Worm (Caenorhabditis elegans) whole organism, mixed stage, embryonic: ENCODE data around the gene C13F10.5.

ENCODE experiments used
- M03D4.4 ChIP-seq: sonication (generic microtip); optimal IDR thresholded peaks from 2 replicates; lab custom pipeline; 2017; ENCODE audit warnings: mild to moderate bottlenecking, missing genetic modification characterization, missing compliant biosample characterization
- bed-3 ChIP-seq: fragments of 200-800 bp; sonication (Bioruptor generic); optimal IDR thresholded peaks from 3 replicates; lab custom pipeline; 2018; ENCODE audit warnings: mild to moderate bottlenecking, missing genetic modification characterization, moderate library complexity, missing compliant biosample characterization
- blmp-1 ChIP-seq: fragments of 150-350 bp; optimal IDR thresholded peaks from 2 replicates; lab custom pipeline; 2014; ENCODE audit warnings: missing biosample characterization, missing genetic modification characterization
- ceh-39 ChIP-seq: fragments of 150-350 bp; optimal IDR thresholded peaks from 2 replicates; lab custom pipeline; 2014; ENCODE audit warnings: missing biosample characterization, missing genetic modification characterization
- ceh-43 ChIP-seq: fragments of 200-800 bp; sonication (Bioruptor generic); optimal IDR thresholded peaks from 2 replicates; lab custom pipeline; 2018; ENCODE audit warnings: mild to moderate bottlenecking, missing genetic modification characterization, moderate library complexity, missing compliant biosample characterization
- ceh-83 ChIP-seq: fragments of 200-800 bp; sonication (Bioruptor generic); optimal IDR thresholded peaks from 2 replicates; lab custom pipeline; 2018; ENCODE audit warnings: mild to moderate bottlenecking, missing genetic modification characterization, missing compliant biosample characterization
- ces-1 ChIP-seq: fragments of 150-350 bp; optimal IDR thresholded peaks from 2 replicates; lab custom pipeline; 2014; ENCODE audit warnings: missing biosample characterization, missing genetic modification reagents, missing genetic modification characterization
- cnd-1 ChIP-seq: fragments of 200-800 bp; sonication (Bioruptor generic); optimal IDR thresholded peaks from 2 replicates; lab custom pipeline; 2018; ENCODE audit warnings: mild to moderate bottlenecking, missing genetic modification characterization, missing compliant biosample characterization
- drap-1 ChIP-seq: fragments of 200-800 bp; sonication (Bioruptor generic); optimal IDR thresholded peaks from 3 replicates; lab custom pipeline; 2018; ENCODE audit warnings: mild to moderate bottlenecking, missing genetic modification characterization, missing compliant biosample characterization
- elt-1 ChIP-seq: sonication (generic microtip); optimal IDR thresholded peaks from 2 replicates; lab custom pipeline; 2017; ENCODE audit warnings: missing genetic modification characterization, mild to moderate bottlenecking, missing compliant biosample characterization, antibody characterized with exemption, moderate library complexity, borderline replicate concordance; ENCODE audit not compliant: insufficient read depth
- elt-3 ChIP-seq: fragments of 150-350 bp; optimal IDR thresholded peaks from 2 replicates; lab custom pipeline; 2014; ENCODE audit warnings: missing biosample characterization, missing genetic modification characterization
- flh-1 ChIP-seq: fragments of 200-800 bp; sonication (Bioruptor generic); optimal IDR thresholded peaks from 2 replicates; lab custom pipeline; 2018; ENCODE audit warnings: mild to moderate bottlenecking, missing genetic modification characterization, moderate library complexity, missing compliant biosample characterization
- ham-2 ChIP-seq: fragments of 200-800 bp; sonication (Bioruptor generic); optimal IDR thresholded peaks from 2 replicates; lab custom pipeline; 2018; ENCODE audit warnings: mild to moderate bottlenecking, missing genetic modification characterization, missing compliant biosample characterization
- hlh-1 ChIP-seq: fragments of 150-350 bp; optimal IDR thresholded peaks from 2 replicates; lab custom pipeline; 2014; ENCODE audit warnings: missing biosample characterization, missing genetic modification reagents, missing genetic modification characterization
- lin-13 ChIP-seq: fragments of 150-350 bp; optimal IDR thresholded peaks from 2 replicates; lab custom pipeline; 2014; ENCODE audit warnings: missing biosample characterization, missing genetic modification characterization
- lin-32 ChIP-seq: fragments of 200-800 bp; sonication (Bioruptor generic); optimal IDR thresholded peaks from 2 replicates; lab custom pipeline; 2018; ENCODE audit warnings: mild to moderate bottlenecking, missing genetic modification characterization, missing compliant biosample characterization
- lsy-2 ChIP-seq: fragments of 150-350 bp; optimal IDR thresholded peaks from 2 replicates; lab custom pipeline; 2014; ENCODE audit warnings: missing biosample characterization, missing genetic modification characterization
- mab-5 ChIP-seq: fragments of 150-350 bp; optimal IDR thresholded peaks from 2 replicates; lab custom pipeline; 2014; ENCODE audit warnings: missing biosample characterization, missing genetic modification characterization
- mep-1 ChIP-seq: fragments of 150-350 bp; optimal IDR thresholded peaks from 2 replicates; lab custom pipeline; 2017; ENCODE audit warnings: missing biosample characterization, missing genetic modification reagents, missing genetic modification characterization, inconsistent platforms
- mls-2 ChIP-seq: sonication (generic microtip); optimal IDR thresholded peaks from 2 replicates; lab custom pipeline; 2016; ENCODE audit warnings: mild to moderate bottlenecking, missing genetic modification characterization, moderate library complexity, missing compliant biosample characterization
- nhr-12 ChIP-seq: fragments of 150-350 bp; optimal IDR thresholded peaks from 2 replicates; lab custom pipeline; 2014; ENCODE audit warnings: missing biosample characterization, missing genetic modification characterization
- nhr-2 ChIP-seq: fragments of 150-350 bp; optimal IDR thresholded peaks from 2 replicates; lab custom pipeline; 2014; ENCODE audit warnings: missing biosample characterization, missing genetic modification characterization
- nhr-237 ChIP-seq: fragments of 150-350 bp; optimal IDR thresholded peaks from 2 replicates; lab custom pipeline; 2014; ENCODE audit warnings: missing biosample characterization, missing genetic modification characterization
- nhr-28 ChIP-seq: fragments of 150-350 bp; optimal IDR thresholded peaks from 2 replicates; lab custom pipeline; 2014; ENCODE audit warnings: missing biosample characterization, missing genetic modification characterization
- nhr-76 ChIP-seq: sonication (generic microtip); optimal IDR thresholded peaks from 2 replicates; lab custom pipeline; 2017; ENCODE audit warnings: missing biosample characterization, missing genetic modification characterization
- pha-4 ChIP-seq: fragments of 150-350 bp; optimal IDR thresholded peaks from 2 replicates; lab custom pipeline; 2018; ENCODE audit warnings: missing biosample characterization, missing genetic modification reagents, missing genetic modification characterization
- sem-2 ChIP-seq: fragments of 200-800 bp; sonication (Bioruptor generic); optimal IDR thresholded peaks from 2 replicates; lab custom pipeline; 2018; ENCODE audit warnings: mild to moderate bottlenecking, missing genetic modification characterization, missing compliant biosample characterization
- snpc-4 ChIP-seq: fragments of 150-350 bp; optimal IDR thresholded peaks from 2 replicates; lab custom pipeline; 2014; ENCODE audit warnings: missing biosample characterization, missing genetic modification characterization
- sptf-1 ChIP-seq: sonication (generic microtip); optimal IDR thresholded peaks from 2 replicates; lab custom pipeline; 2017; ENCODE audit warnings: mild to moderate bottlenecking, missing genetic modification characterization, moderate library complexity, missing compliant biosample characterization
- tbx-8 ChIP-seq: fragments of 200-800 bp; sonication (Bioruptor generic); optimal IDR thresholded peaks from 2 replicates; lab custom pipeline; 2018; ENCODE audit warnings: mild to moderate bottlenecking, missing genetic modification characterization, moderate library complexity, missing compliant biosample characterization
- unc-120 ChIP-seq: sonication (generic microtip); optimal IDR thresholded peaks from 2 replicates; lab custom pipeline; 2017; ENCODE audit warnings: missing genetic modification characterization, missing compliant biosample characterization; ENCODE audit not compliant: poor library complexity, severe bottlenecking
- unc-39 ChIP-seq: fragments of 150-350 bp; optimal IDR thresholded peaks from 2 replicates; lab custom pipeline; 2014; ENCODE audit warnings: missing biosample characterization, missing genetic modification characterization
- unc-62 ChIP-seq: fragments of 150-350 bp; optimal IDR thresholded peaks from 2 replicates; lab custom pipeline; 2014; ENCODE audit warnings: missing biosample characterization, missing genetic modification reagents, missing genetic modification characterization
- zip-8 ChIP-seq: fragments of 150-350 bp; optimal IDR thresholded peaks from 2 replicates; lab custom pipeline; 2014; ENCODE audit warnings: missing biosample characterization, missing genetic modification characterization
- ztf-11 ChIP-seq: fragments of 150-350 bp; optimal IDR thresholded peaks from 2 replicates; lab custom pipeline; 2014; ENCODE audit warnings: missing biosample characterization, missing genetic modification characterization

C13F10.5 gene

ce11 chrV:7231524-7231923 is 12.6 kb upstream of the C13F10.5 start:
- no peak for TF ChIP-seq snpc-4 (tag; lab: Kevin White, UChicago)
- no peak for TF ChIP-seq zip-8
- TF ChIP-seq ham-2 (GFP tag; lab: Kevin White, UChicago), result no peak
- TF ChIP-seq hlh-1, result no peak
- TF ChIP-seq mep-1 (tag; lab: Kevin White, UChicago), result no peak

DNA sequence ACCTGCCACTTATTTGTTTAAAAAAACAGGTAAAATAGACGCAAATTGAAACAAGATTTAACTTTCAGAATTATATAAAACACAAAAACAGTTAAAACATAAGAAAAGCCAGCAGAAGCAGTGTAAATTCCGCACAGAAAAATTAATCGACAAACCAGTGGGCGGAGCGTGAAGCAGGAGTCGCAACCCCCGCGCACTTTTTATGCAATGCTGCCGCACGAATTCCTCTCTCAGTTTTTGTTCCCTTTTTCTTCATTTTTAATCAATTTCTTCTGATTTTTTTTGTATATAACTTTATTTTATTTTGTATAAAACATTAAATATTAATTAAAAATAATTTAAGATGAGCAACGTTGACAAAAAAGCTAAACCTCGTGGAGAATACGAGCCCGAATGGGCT is 12.0 kb upstream of the C13F10.5 start, which contains the start of the genes gei-6 and krr-1:
TSS of gene gei-6 (minus strand) at position 2 of the 400 bp plus-strand sequence.
TSS of gene krr-1 (plus strand) at position 344 of the 400 bp plus-strand sequence.
- peak; percentile 74 for TF ChIP-seq lin-13
- no peak for TF ChIP-seq unc-39 (tag; lab: Kevin White, UChicago)
- TF ChIP-seq nhr-28, result no peak
- peak; percentile 79 for TF ChIP-seq ham-2 (GFP tag; lab: Kevin White, UChicago)
- TF ChIP-seq elt-1 (tag; lab: Kevin White, UChicago), result peak; percentile 60
- peak; percentile 89 for TF ChIP-seq ceh-43 (GFP tag; lab: Kevin White, UChicago)
- peak; percentile 74 for TF ChIP-seq lin-32
- TF ChIP-seq ces-1 (GFP tag; lab: Kevin White, UChicago), result peak; percentile 19
- peak; percentile 80 for TF ChIP-seq cnd-1 (tag; lab: Kevin White, UChicago)
- peak; percentile 70 for TF ChIP-seq ceh-83 (GFP tag; lab: Kevin White, UChicago)
- TF ChIP-seq ztf-11 (tag; lab: Kevin White, UChicago), result peak; percentile 89
- peak; percentile 31 for TF ChIP-seq mab-5 (tag; lab: Kevin White, UChicago)
- TF ChIP-seq snpc-4 (tag; lab: Kevin White, UChicago), result no peak
- TF ChIP-seq hlh-1, result peak; percentile 86
- TF ChIP-seq nhr-2 (tag; lab: Kevin White, UChicago), result no peak
- TF ChIP-seq zip-8, result no peak
- TF ChIP-seq blmp-1, result peak; percentile 81
- TF ChIP-seq elt-3 (tag; lab: Kevin White, UChicago), result peak; percentile 1
- peak; percentile 80 for TF ChIP-seq drap-1
- TF ChIP-seq unc-62, result peak; percentile 7
- peak; percentile 94 for TF ChIP-seq sptf-1
- peak; percentile 39 for TF ChIP-seq nhr-237
- peak; percentile 65 for TF ChIP-seq lsy-2
- peak; percentile 46 for TF ChIP-seq nhr-12 (tag; lab: Kevin White, UChicago)
- TF ChIP-seq sem-2, result peak; percentile 71
- peak; percentile 87 for TF ChIP-seq mls-2 (tag; lab: Kevin White, UChicago)
- peak; percentile 76 for TF ChIP-seq tbx-8 (GFP tag; lab: Kevin White, UChicago)
- TF ChIP-seq unc-120 (tag; lab: Kevin White, UChicago), result peak; percentile 70
- peak; percentile 4 for TF ChIP-seq pha-4 (tag; lab: Kevin White, UChicago)
- peak; percentile 82 for TF ChIP-seq mep-1 (tag; lab: Kevin White, UChicago)
- TF ChIP-seq flh-1 (GFP tag; lab: Kevin White, UChicago), result peak; percentile 55
- TF ChIP-seq bed-3 (GFP tag; lab: Kevin White, UChicago), result peak; percentile 73
- TF ChIP-seq M03D4.4 (tag; lab: Kevin White, UChicago), result peak; percentile 91
- TF ChIP-seq nhr-76 (tag; lab: Kevin White, UChicago), result peak; percentile 44
- TF ChIP-seq ceh-39, result no peak

DNA sequence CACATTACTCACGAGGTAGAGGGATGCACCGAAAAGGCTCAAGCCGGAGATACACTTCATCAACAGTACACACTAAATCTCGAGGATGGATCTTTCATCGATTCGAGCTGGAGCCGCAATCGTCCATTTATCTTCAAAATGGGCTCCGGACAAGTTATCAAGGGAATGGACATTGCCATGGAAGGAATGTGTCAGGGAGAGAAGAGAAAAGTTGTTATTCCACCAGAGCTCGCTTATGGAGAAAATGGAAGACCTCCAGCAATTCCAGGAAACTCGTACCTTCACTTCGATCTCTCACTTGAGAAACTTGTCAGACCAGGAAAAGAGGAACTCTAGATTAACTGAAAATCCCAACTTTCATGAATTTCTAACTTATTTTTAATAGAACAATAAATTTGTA is 7.0 kb upstream of the C13F10.5 start:
- TF ChIP-seq ceh-83 (GFP tag; lab: Kevin White, UChicago) (no peak), blmp-1 (no peak), nhr-28 (no peak), nhr-2 (tag; lab: Kevin White, UChicago) (no peak), sptf-1 (no peak), lsy-2 (no peak), drap-1 (no peak), ceh-39 (no peak), mab-5 (tag; lab: Kevin White, UChicago) (no peak), tbx-8 (GFP tag; lab: Kevin White, UChicago) (no peak), mep-1 (tag; lab: Kevin White, UChicago) (no peak), zip-8 (no peak), sem-2 (no peak), unc-62 (no peak), lin-13 (no peak), hlh-1 (no peak), snpc-4 (tag; lab: Kevin White, UChicago) (no peak), ceh-43 (GFP tag; lab: Kevin White, UChicago) (no peak), elt-3 (tag; lab: Kevin White, UChicago) (no peak), nhr-237 (no peak)
